Fruit fly (Drosophila melanogaster) whole organism, adult: Measurements from ENCODE around the gene CG7914.

ENCODE experiments used
- ovo ChIP-seq: fragments of 200-800 bp; sonication (Bioruptor generic); optimal IDR thresholded peaks from 2 replicates; lab custom pipeline; 2016; ENCODE audit warnings: missing biosample characterization, missing genetic modification characterization
- pad ChIP-seq: fragments of 200-800 bp; sonication (Bioruptor generic); optimal IDR thresholded peaks from 3 replicates; lab custom pipeline; 2017; ENCODE audit warnings: missing biosample characterization, missing genetic modification characterization, mild to moderate bottlenecking, moderate library complexity, missing genetic modification reagents

dm6 chrX:19147939-19148641 is 45.2 kb downstream of the CG7914 start:
- TF ChIP-seq ovo (GFP tag; lab: Kevin White, UChicago) = no peak
- no peak for TF ChIP-seq pad (GFP tag; lab: Kevin White, UChicago)
